Fruit fly (Drosophila melanogaster) whole organism, embryonic: ENCODE results near the gene CG42535.

Source experiments
- Aef1 ChIP-seq: fragments of 200-800 bp; sonication (Bioruptor generic); IDR thresholded peaks from 3 replicates; pipeline ENCODE4 v1.3.6; 2022; ENCODE audit warnings: missing biosample characterization, missing genetic modification characterization
- BtbVII ChIP-seq: fragments of 200-800 bp; sonication (Bioruptor generic); optimal IDR thresholded peaks from 3 replicates; lab custom pipeline; 2017; ENCODE audit warnings: missing biosample characterization, mild to moderate bottlenecking, missing genetic modification characterization
- CG10209 ChIP-seq: fragments of 200-800 bp; sonication (Bioruptor generic); optimal IDR thresholded peaks from 3 replicates; lab custom pipeline; 2017; ENCODE audit warnings: missing biosample characterization, mild to moderate bottlenecking, missing genetic modification characterization, missing genetic modification reagents
- CG11504 ChIP-seq: fragments of 200-800 bp; sonication (Bioruptor generic); optimal IDR thresholded peaks from 3 replicates; lab custom pipeline; 2019; ENCODE audit warnings: missing biosample characterization, mild to moderate bottlenecking, missing genetic modification characterization, moderate library complexity
- CG12236 ChIP-seq: fragments of 200-800 bp; sonication (Bioruptor generic); optimal IDR thresholded peaks from 2 replicates; lab custom pipeline; 2016; ENCODE audit warnings: missing biosample characterization, missing genetic modification characterization
- CG12659 ChIP-seq: fragments of 200-800 bp; sonication (Bioruptor generic); optimal IDR thresholded peaks from 3 replicates; lab custom pipeline; 2017; ENCODE audit warnings: mild to moderate bottlenecking, missing biosample characterization, missing genetic modification reagents, missing genetic modification characterization
- CG12769 ChIP-seq: fragments of 200-800 bp; sonication (Bioruptor generic); optimal IDR thresholded peaks from 2 replicates; lab custom pipeline; 2019; ENCODE audit warnings: missing biosample characterization, mild to moderate bottlenecking, missing genetic modification characterization, moderate library complexity
- CG15269 ChIP-seq: fragments of 200-800 bp; sonication (Bioruptor generic); optimal IDR thresholded peaks from 2 replicates; lab custom pipeline; 2018; ENCODE audit warnings: missing biosample characterization, mild to moderate bottlenecking, missing genetic modification characterization, moderate library complexity
- CG17361 ChIP-seq: fragments of 200-800 bp; sonication (Bioruptor generic); IDR thresholded peaks from 3 replicates; pipeline ENCODE4 v1.3.6; 2022; ENCODE audit warnings: missing biosample characterization, missing genetic modification characterization
- CG17385 ChIP-seq: fragments of 200-800 bp; sonication (Bioruptor generic); optimal IDR thresholded peaks from 3 replicates; lab custom pipeline; 2018; ENCODE audit warnings: missing biosample characterization, mild to moderate bottlenecking, missing genetic modification characterization
- CG1832 ChIP-seq: fragments of 200-800 bp; sonication (Bioruptor generic); optimal IDR thresholded peaks from 2 replicates; lab custom pipeline; 2017; ENCODE audit warnings: missing biosample characterization, mild to moderate bottlenecking, missing genetic modification characterization, inconsistent platforms
- CG3281 ChIP-seq: fragments of 200-800 bp; sonication (Bioruptor generic); optimal IDR thresholded peaks from 3 replicates; lab custom pipeline; 2017; ENCODE audit warnings: missing biosample characterization, mild to moderate bottlenecking, missing genetic modification characterization
- CG4360 ChIP-seq: fragments of 200-800 bp; sonication (Bioruptor generic); IDR thresholded peaks from 2 replicates; pipeline ENCODE4 v1.3.6; 2022; ENCODE audit warnings: missing biosample characterization, missing genetic modification characterization
- Deaf1 ChIP-seq: fragments of 200-800 bp; optimal IDR thresholded peaks from 3 replicates; lab custom pipeline; 2019; ENCODE audit warnings: missing biosample characterization, mild to moderate bottlenecking, missing genetic modification characterization, moderate library complexity
- Dref ChIP-seq: fragments of 200-800 bp; sonication (Bioruptor generic); IDR thresholded peaks from 2 replicates; pipeline ENCODE4 v1.3.6; 2022; ENCODE audit warnings: missing biosample characterization, missing genetic modification characterization
- Fer3 ChIP-seq: fragments of 200-800 bp; sonication (Bioruptor generic); optimal IDR thresholded peaks from 2 replicates; lab custom pipeline; 2018; ENCODE audit warnings: missing biosample characterization, mild to moderate bottlenecking, missing genetic modification characterization, moderate library complexity
- HLH3B ChIP-seq: fragments of 200-800 bp; sonication (Bioruptor generic); IDR thresholded peaks from 2 replicates; pipeline ENCODE4 v1.3.6; 2022; ENCODE audit warnings: missing biosample characterization, missing genetic modification characterization
- HmgD ChIP-seq: fragments of 200-800 bp; sonication (Bioruptor generic); optimal IDR thresholded peaks from 3 replicates; lab custom pipeline; 2016; ENCODE audit warnings: missing biosample characterization, missing genetic modification characterization
- Hr39 ChIP-seq: fragments of >200 bp; optimal IDR thresholded peaks from 2 replicates; lab custom pipeline; 2017
- Nf-YA ChIP-seq: fragments of 200-800 bp; sonication (Bioruptor generic); IDR thresholded peaks from 2 replicates; pipeline ENCODE4 v1.3.6; 2022; ENCODE audit warnings: missing biosample characterization, missing genetic modification characterization
- Nf-YC ChIP-seq: fragments of 200-800 bp; optimal IDR thresholded peaks from 3 replicates; lab custom pipeline; 2019; ENCODE audit warnings: missing biosample characterization, mild to moderate bottlenecking, missing genetic modification characterization, moderate library complexity
- Optix ChIP-seq: fragments of 200-800 bp; sonication (Bioruptor generic); IDR thresholded peaks from 3 replicates; pipeline ENCODE4 v1.3.6; 2022; ENCODE audit warnings: missing biosample characterization, missing genetic modification characterization
- Ssrp ChIP-seq: fragments of 200-800 bp; sonication (Bioruptor generic); optimal IDR thresholded peaks from 2 replicates; lab custom pipeline; 2018; ENCODE audit warnings: missing biosample characterization, mild to moderate bottlenecking, missing genetic modification characterization, moderate library complexity
- Stat92E ChIP-seq, 3 experiments: fragments of >200 bp in 2 of 3; fragments of 200-800 bp in 1 of 3; sonication (Bioruptor generic) in 1 of 3; optimal IDR thresholded peaks; 2 replicates each; lab custom pipeline; 2017 to 2019; ENCODE audit warnings: missing biosample characterization in 3 of 3, missing genetic modification characterization in 3 of 3, mild to moderate bottlenecking in 1 of 3, moderate library complexity in 1 of 3
- Trl ChIP-seq, 3 experiments: fragments of >200 bp in 2 of 3; fragments of 200-800 bp in 1 of 3; sonication (Bioruptor generic) in 1 of 3; optimal IDR thresholded peaks; 2 replicates in 1 of 3; 3 replicates in 2 of 3; lab custom pipeline; 2016 to 2017; ENCODE audit warnings: missing biosample characterization in 1 of 3, missing genetic modification characterization in 1 of 3
- amos ChIP-seq: fragments of 200-800 bp; sonication (Bioruptor generic); IDR thresholded peaks from 2 replicates; pipeline ENCODE4 v1.3.6; 2022; ENCODE audit warnings: missing biosample characterization, missing genetic modification characterization; ENCODE audit not compliant: partially characterized antibody
- btn ChIP-seq: fragments of 200-800 bp; sonication (Bioruptor generic); optimal IDR thresholded peaks from 2 replicates; lab custom pipeline; 2016; ENCODE audit warnings: missing biosample characterization, missing genetic modification characterization
- cg ChIP-seq: fragments of 200-800 bp; sonication (Bioruptor generic); optimal IDR thresholded peaks from 3 replicates; lab custom pipeline; 2019; ENCODE audit warnings: missing biosample characterization, mild to moderate bottlenecking, missing genetic modification characterization, moderate library complexity
- chinmo ChIP-seq: fragments of 200-800 bp; sonication (Bioruptor generic); IDR thresholded peaks from 4 replicates; pipeline ENCODE4 v1.3.6; 2022; ENCODE audit warnings: missing biosample characterization, missing genetic modification characterization; ENCODE audit not compliant: partially characterized antibody
- corto ChIP-seq: fragments of 200-800 bp; sonication (Bioruptor generic); optimal IDR thresholded peaks from 2 replicates; lab custom pipeline; 2016; ENCODE audit warnings: missing biosample characterization, mild to moderate bottlenecking, missing genetic modification characterization, moderate library complexity
- croc ChIP-seq: fragments of 200-800 bp; sonication (Bioruptor generic); conservative IDR thresholded peaks from 3 replicates; pipeline ENCODE4 v1.3.6; 2022; ENCODE audit warnings: missing biosample characterization, missing genetic modification characterization
- crol ChIP-seq: fragments of 200-800 bp; sonication (Bioruptor generic); IDR thresholded peaks from 2 replicates; pipeline ENCODE4 v1.3.6; 2022; ENCODE audit warnings: missing biosample characterization, missing genetic modification characterization
- cwo ChIP-seq: fragments of 200-800 bp; sonication (Bioruptor generic); optimal IDR thresholded peaks from 3 replicates; lab custom pipeline; 2017; ENCODE audit warnings: missing biosample characterization, missing genetic modification characterization, mild to moderate bottlenecking, moderate library complexity, missing genetic modification reagents
- da ChIP-seq: fragments of 200-800 bp; sonication (Bioruptor generic); optimal IDR thresholded peaks from 2 replicates; lab custom pipeline; 2016; ENCODE audit warnings: missing biosample characterization, missing genetic modification characterization
- fd102C ChIP-seq: fragments of 200-800 bp; sonication (Bioruptor generic); optimal IDR thresholded peaks from 2 replicates; lab custom pipeline; 2018; ENCODE audit warnings: missing biosample characterization, mild to moderate bottlenecking, missing genetic modification characterization, moderate library complexity
- ham ChIP-seq: fragments of 200-800 bp; sonication (Bioruptor generic); IDR thresholded peaks from 2 replicates; pipeline ENCODE4 v1.3.6; 2022; ENCODE audit warnings: missing biosample characterization, missing genetic modification characterization
- inv ChIP-seq: fragments of 200-800 bp; sonication (Bioruptor generic); IDR thresholded peaks from 2 replicates; pipeline ENCODE4 v1.3.6; 2022; ENCODE audit warnings: missing biosample characterization, missing genetic modification characterization; ENCODE audit not compliant: partially characterized antibody
- jigr1 ChIP-seq: fragments of 200-800 bp; sonication (Bioruptor generic); IDR thresholded peaks from 3 replicates; pipeline ENCODE4 v1.3.6; 2022; ENCODE audit warnings: missing biosample characterization, missing genetic modification characterization
- knrl ChIP-seq: fragments of 200-800 bp; sonication (Bioruptor generic); IDR thresholded peaks from 3 replicates; pipeline ENCODE4 v1.3.6; 2022; ENCODE audit warnings: missing biosample characterization, missing genetic modification characterization; ENCODE audit not compliant: partially characterized antibody
- nau ChIP-seq: fragments of 200-800 bp; sonication (Bioruptor generic); optimal IDR thresholded peaks from 3 replicates; lab custom pipeline; 2017; ENCODE audit warnings: missing biosample characterization, mild to moderate bottlenecking, missing genetic modification characterization, missing genetic modification reagents
- nerfin-1 ChIP-seq: fragments of 200-800 bp; sonication (Bioruptor generic); optimal IDR thresholded peaks from 3 replicates; lab custom pipeline; 2019; ENCODE audit warnings: missing biosample characterization, mild to moderate bottlenecking, missing genetic modification characterization, moderate library complexity
- ranshi ChIP-seq: fragments of 200-800 bp; sonication (Bioruptor generic); IDR thresholded peaks from 2 replicates; pipeline ENCODE4 v1.3.6; 2022; ENCODE audit warnings: missing biosample characterization, missing genetic modification characterization
- repo ChIP-seq: fragments of 200-800 bp; sonication (Bioruptor generic); optimal IDR thresholded peaks from 2 replicates; lab custom pipeline; 2016; ENCODE audit warnings: missing biosample characterization, missing genetic modification characterization
- sens ChIP-seq: fragments of 200-800 bp; sonication (Bioruptor generic); peaks from one replicate; lab custom pipeline; 2016; ENCODE audit warnings: missing biosample characterization, missing genetic modification characterization
- sr ChIP-seq: fragments of 200-800 bp; sonication (Bioruptor generic); IDR thresholded peaks from 3 replicates; pipeline ENCODE4 v1.3.6; 2022; ENCODE audit warnings: missing biosample characterization, missing genetic modification characterization
- sug ChIP-seq: fragments of 200-800 bp; optimal IDR thresholded peaks from 2 replicates; lab custom pipeline; 2019; ENCODE audit warnings: missing biosample characterization, mild to moderate bottlenecking, missing genetic modification characterization, moderate library complexity
- z ChIP-seq: fragments of 200-800 bp; sonication (Bioruptor generic); IDR thresholded peaks from 3 replicates; pipeline ENCODE4 v1.3.6; 2022; ENCODE audit warnings: missing biosample characterization, missing genetic modification characterization

CG42535 gene

dm6 chr3L:10659524-10659923 lies 28.8 kb upstream of the CG42535 start (continued):
- TF ChIP-seq ham (GFP tag; lab: Robert Waterston, UW), result no peak
- no peak for TF ChIP-seq knrl (GFP tag; lab: Robert Waterston, UW)
- peak; percentile 57 for TF ChIP-seq nau (GFP tag; lab: Kevin White, UChicago)
- TF ChIP-seq sr (GFP tag; lab: Robert Waterston, UW), result no peak
- no peak for TF ChIP-seq corto (GFP tag; lab: Kevin White, UChicago)
- no peak for TF ChIP-seq Ssrp (tag; lab: Kevin White, UChicago)
- TF ChIP-seq sens (GFP tag; lab: Kevin White, UChicago), result peak; percentile 19
- TF ChIP-seq CG12659 (GFP tag; lab: Kevin White, UChicago), result no peak
- 0 out of 3 replicates have a peak, but pooled peaks have one; percentile 7 for TF ChIP-seq CG17361
- 0 out of 2 replicates have a peak, but pooled peaks have one; percentile 11 for TF ChIP-seq Nf-YA
- TF ChIP-seq CG17385 (GFP tag; lab: Kevin White, UChicago), result no peak
- TF ChIP-seq ranshi, result 0 out of 2 replicates have a peak, but pooled peaks have one; percentile 10
- TF ChIP-seq cg (GFP tag; lab: Kevin White, UChicago), result peak; percentile 11
- TF ChIP-seq amos (GFP tag; lab: Robert Waterston, UW), result no peak
- TF ChIP-seq inv (GFP tag; lab: Robert Waterston, UW), result no peak
- TF ChIP-seq Dref (GFP tag; lab: Robert Waterston, UW), result no peak
- no peak for TF ChIP-seq HLH3B (GFP tag; lab: Robert Waterston, UW)
- TF ChIP-seq da (GFP tag; lab: Kevin White, UChicago), result peak; percentile 1
- TF ChIP-seq, all 482 proteins: peak for 10

DNA sequence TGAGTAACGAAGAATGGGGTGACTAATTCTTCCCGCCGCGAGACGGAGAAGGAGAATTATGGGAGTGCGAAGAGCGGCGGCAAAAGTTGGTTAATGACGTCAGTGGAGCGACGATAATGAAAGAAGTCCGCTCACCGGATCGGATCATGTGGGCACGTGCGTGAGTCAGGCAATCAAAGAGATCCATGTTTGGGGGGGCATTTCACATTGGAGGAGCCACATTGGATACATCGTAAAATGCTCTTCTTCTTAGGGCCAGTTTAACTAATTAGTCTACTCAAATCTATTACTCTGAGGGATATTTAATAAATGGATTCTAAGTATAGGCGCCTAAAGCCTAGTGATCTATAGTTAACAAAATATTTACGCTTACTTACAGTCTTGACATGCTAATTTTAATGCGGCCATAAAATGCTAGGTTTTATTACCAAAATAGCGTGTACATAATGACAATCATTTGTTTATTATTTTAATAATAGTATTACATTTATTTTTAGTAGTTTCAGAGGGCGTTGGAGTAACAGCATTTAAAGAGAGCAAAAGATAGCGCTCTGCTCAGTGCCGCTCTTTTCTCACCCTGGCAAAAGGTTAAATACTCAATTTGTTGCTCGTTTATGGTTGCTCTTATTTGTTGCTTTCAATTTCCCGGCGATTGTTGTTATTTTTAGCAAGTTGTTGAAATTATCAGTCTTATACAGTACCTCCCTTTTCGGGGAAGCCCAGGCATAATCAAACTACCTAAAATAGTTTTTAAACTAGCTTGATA lies 27.8 kb upstream of the CG42535 start:
- TF ChIP-seq Fer3 (tag; lab: Kevin White, UChicago) (no peak), CG15269 (tag; lab: Kevin White, UChicago) (no peak), HmgD (GFP tag; lab: Kevin White, UChicago) (no peak), CG1832 (GFP tag; lab: Kevin White, UChicago) (no peak), repo (no peak), Deaf1 (tag; lab: Kevin White, UChicago) (no peak), cwo (GFP tag; lab: Kevin White, UChicago) (peak; percentile 68), btn (GFP tag; lab: Kevin White, UChicago) (no peak), BtbVII (no peak), Optix (GFP tag; lab: Robert Waterston, UW) (no peak), croc (GFP tag; lab: Robert Waterston, UW) (no peak), Nf-YC (tag; lab: Kevin White, UChicago) (no peak), CG12236 (GFP tag; lab: Kevin White, UChicago) (no peak), z (GFP tag; lab: Robert Waterston, UW) (no peak), Hr39 (no peak), CG12659 (GFP tag; lab: Kevin White, UChicago) (no peak), CG3281 (no peak), CG11504 (tag; lab: Kevin White, UChicago) (no peak), jigr1 (GFP tag; lab: Robert Waterston, UW) (no peak), nerfin-1 (tag; lab: Kevin White, UChicago) (no peak), Stat92E (GFP tag; optimal IDR thresholded peaks at IDR 0.05; lab: Kevin White, UChicago) (no peak), Trl (optimal IDR thresholded peaks at IDR 0.05; lab: Kevin White, UChicago) (peak; percentile 56 to 73), Trl (GFP tag; optimal IDR thresholded peaks at IDR 0.05; lab: Kevin White, UChicago) (no peak), CG10209 (GFP tag; lab: Kevin White, UChicago) (no peak), corto (GFP tag; lab: Kevin White, UChicago) (no peak), chinmo (GFP tag; lab: Robert Waterston, UW) (0 out of 4 replicates have a peak, but pooled peaks have one; percentile 43), Aef1 (GFP tag; lab: Robert Waterston, UW) (no peak), fd102C (GFP tag; lab: Kevin White, UChicago) (no peak), CG12769 (no peak), CG4360 (GFP tag; lab: Robert Waterston, UW) (no peak), sug (tag; lab: Kevin White, UChicago) (peak; percentile 21), crol (GFP tag; lab: Robert Waterston, UW) (no peak)
